Fruit fly (Drosophila melanogaster): ENCODE results near the gene Pura.

Pura gene

DNA sequence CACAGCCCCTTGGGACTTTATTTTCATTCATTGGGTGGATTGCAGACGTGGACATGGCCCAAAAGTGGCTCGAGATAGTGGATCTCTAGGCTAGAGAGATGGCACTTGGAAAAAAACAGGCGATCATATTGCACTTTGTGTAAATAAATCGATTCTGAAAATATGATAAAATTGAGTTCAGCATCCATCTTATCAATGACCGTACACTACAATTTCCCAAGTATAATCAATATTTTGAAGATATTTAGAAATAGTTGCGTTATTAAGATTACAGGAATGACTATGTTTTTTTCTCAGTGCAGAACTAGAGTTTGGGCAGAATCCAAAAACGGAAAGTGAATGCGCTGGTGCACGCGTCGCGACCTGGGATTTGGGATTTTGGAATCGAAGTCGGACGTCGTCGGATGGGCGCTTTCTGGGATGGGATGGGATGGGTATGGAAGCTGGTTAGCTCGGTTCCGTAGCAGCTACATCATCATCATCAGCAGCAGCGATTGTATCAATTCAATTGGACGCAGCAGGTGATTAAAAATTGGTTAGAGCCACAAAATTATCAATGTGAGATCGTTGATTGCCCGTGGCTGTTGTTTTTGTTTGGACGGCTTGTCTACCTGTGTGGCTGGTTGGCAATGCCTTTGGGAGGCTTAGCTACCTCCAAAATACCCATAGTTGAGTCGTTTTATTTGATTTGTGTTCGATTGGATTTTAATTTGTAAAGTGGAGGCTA lies 42.0 kb downstream of the Pura start (continued):
- TF ChIP-seq CG15601 (tag; optimal IDR thresholded peaks at IDR 0.05) (peak; percentile 3), Sry-δ (GFP tag; optimal IDR thresholded peaks at IDR 0.05) (peak; percentile 6), CG17328 (GFP tag; IDR thresholded peaks at IDR 0.05) (0 out of 2 replicates have a peak, but pooled peaks have one; percentile 37), dmrt11E (tag; optimal IDR thresholded peaks at IDR 0.05) (peak; percentile 47), CG10654 (GFP tag; optimal IDR thresholded peaks at IDR 0.05) (no peak), CG13296 (GFP tag; optimal IDR thresholded peaks at IDR 0.05) (no peak), lmd (GFP tag; IDR thresholded peaks at IDR 0.05) (peak; percentile 50; the same call in 1 of the 2 replicates), peb (GFP tag; IDR thresholded peaks at IDR 0.05) (peak; percentile 34; the same call in 1 of the 2 replicates), ci (GFP tag; IDR thresholded peaks at IDR 0.05) (peak; percentile 33; the same call in 1 of the 3 replicates), nom (GFP tag; optimal IDR thresholded peaks at IDR 0.05) (no peak), aop (GFP tag; IDR thresholded peaks at IDR 0.05) (no peak), abd-A (tag; optimal IDR thresholded peaks at IDR 0.05) (peak; percentile 64), Hr78 (GFP tag; optimal IDR thresholded peaks at IDR 0.05) (peak in 1 of 2 experiments; percentile 3), Ptx1 (GFP tag; IDR thresholded peaks at IDR 0.05) (peak; percentile 61), seq (GFP tag; IDR thresholded peaks at IDR 0.05) (no peak), CG17912 (GFP tag; optimal IDR thresholded peaks at IDR 0.05) (no peak), CG7987 (GFP tag; optimal IDR thresholded peaks at IDR 0.05) (no peak), prd (optimal IDR thresholded peaks at IDR 0.05) (no peak), prd (GFP tag; IDR thresholded peaks at IDR 0.05) (peak; percentile 47; the same call in 1 of the 3 replicates), CG30431 (GFP tag; optimal IDR thresholded peaks at IDR 0.05) (no peak), nmo (GFP tag; optimal IDR thresholded peaks at IDR 0.05) (peak; percentile 74), gcm (GFP tag; optimal IDR thresholded peaks at IDR 0.05) (no peak), CG9215 (GFP tag; IDR thresholded peaks at IDR 0.05) (no peak), bcd (GFP tag; optimal IDR thresholded peaks at IDR 0.05) (peak; percentile 25), CG4424 (GFP tag; optimal IDR thresholded peaks at IDR 0.05) (peak; percentile 30), BtbVII (GFP tag; optimal IDR thresholded peaks at IDR 0.05) (no peak), ase (GFP tag; IDR thresholded peaks at IDR 0.05) (peak; percentile 29; the same call in 1 of the 3 replicates), CG2712 (tag; optimal IDR thresholded peaks at IDR 0.05) (peak; percentile 68), pb (GFP tag; optimal IDR thresholded peaks at IDR 0.05) (peak; percentile 6), dpn (GFP tag; optimal IDR thresholded peaks at IDR 0.05) (peak in 1 of 2 experiments; percentile 24), CG2202 (tag; optimal IDR thresholded peaks at IDR 0.05) (no peak), bab2 (GFP tag; optimal IDR thresholded peaks at IDR 0.05) (peak; percentile 27), grn (GFP tag; optimal IDR thresholded peaks at IDR 0.05) (peak; percentile 83), Awh (GFP tag; IDR thresholded peaks at IDR 0.05) (peak; percentile 73), CG10565 (GFP tag; optimal IDR thresholded peaks at IDR 0.05) (no peak), HLH3B (GFP tag; IDR thresholded peaks at IDR 0.05) (peak; percentile 38; the same call in 1 of the 2 replicates), phol (tag; optimal IDR thresholded peaks at IDR 0.05) (peak; percentile 64), CG3838 (GFP tag; optimal IDR thresholded peaks at IDR 0.05) (no peak), CG8765 (GFP tag; IDR thresholded peaks at IDR 0.05) (no peak), HmgD (GFP tag; optimal IDR thresholded peaks at IDR 0.05) (no peak), Asciz (GFP tag; optimal IDR thresholded peaks at IDR 0.05) (peak; percentile 7)

All from whole organism, embryonic.